Worm (Caenorhabditis elegans): ENCODE results near the gene C31B8.12.

Gene C31B8.12

ce11 chrV:2881016-2881415, 46.4 kb downstream of the C31B8.12 start, which contains the start of gene ifc-1:
Gene ifc-1 (plus strand): TSS chrV:2881393.
- no peak for TF ChIP-seq T26A8.4 (GFP tag; IDR thresholded peaks at IDR 0.05)
- TF ChIP-seq ztf-11 (tag; optimal IDR thresholded peaks at IDR 0.05): no peak
- TF ChIP-seq php-3 (GFP tag; IDR thresholded peaks at IDR 0.05): no peak
- TF ChIP-seq mxl-2 (GFP tag; conservative IDR thresholded peaks at IDR 0.05): no peak
- TF ChIP-seq dmd-8 (GFP tag; IDR thresholded peaks at IDR 0.05): no peak
- no peak for TF ChIP-seq aha-1 (tag)
- TF ChIP-seq daf-16 (GFP tag; optimal IDR thresholded peaks at IDR 0.05): no peak
- TF ChIP-seq daf-16 (tag; optimal IDR thresholded peaks at IDR 0.05): peak; percentile 76
- no peak for TF ChIP-seq F44E2.7 (GFP tag; IDR thresholded peaks at IDR 0.05)
- no peak for TF ChIP-seq unc-39 (tag; optimal IDR thresholded peaks at IDR 0.05)
- no peak for TF ChIP-seq nhr-102 (tag; optimal IDR thresholded peaks at IDR 0.05)
- no peak for TF ChIP-seq ZK546.5 (tag; optimal IDR thresholded peaks at IDR 0.05)
- TF ChIP-seq lin-13 (GFP tag; optimal IDR thresholded peaks at IDR 0.05): no peak
- TF ChIP-seq nhr-25 (tag; optimal IDR thresholded peaks at IDR 0.05; ENCODE audit: borderline replicate concordance, insufficient read depth): no peak
- no peak for TF ChIP-seq R02D3.7 (tag; optimal IDR thresholded peaks at IDR 0.05)
- no peak for TF ChIP-seq zip-2 (tag; optimal IDR thresholded peaks at IDR 0.05)
- no peak for TF ChIP-seq T20F7.1 (GFP tag; optimal IDR thresholded peaks at IDR 0.05)
- TF ChIP-seq egl-43 (GFP tag; IDR thresholded peaks at IDR 0.05): no peak
- TF ChIP-seq pqm-1 (tag; optimal IDR thresholded peaks at IDR 0.05): no peak
- TF ChIP-seq saeg-2 (GFP tag; IDR thresholded peaks at IDR 0.05): no peak
- peak; percentile 13 for TF ChIP-seq hlh-11 (tag; optimal IDR thresholded peaks at IDR 0.05)
- TF ChIP-seq Y48G9A.11 (GFP tag; IDR thresholded peaks at IDR 0.05): no peak
- TF ChIP-seq unc-130 (GFP tag; optimal IDR thresholded peaks at IDR 0.05): no peak
- no peak for TF ChIP-seq skn-1 (tag; optimal IDR thresholded peaks at IDR 0.05)
- no peak for TF ChIP-seq set-16 (GFP tag; IDR thresholded peaks at IDR 0.05)
- TF ChIP-seq sdz-12 (GFP tag; optimal IDR thresholded peaks at IDR 0.05): no peak
- TF ChIP-seq ceh-62 (tag; optimal IDR thresholded peaks at IDR 0.05): no peak
- TF ChIP-seq dmd-6 (GFP tag; IDR thresholded peaks at IDR 0.05): peak; percentile 46
- no peak for TF ChIP-seq jun-1 (tag; optimal IDR thresholded peaks at IDR 0.05)
- TF ChIP-seq nhr-28 (tag; optimal IDR thresholded peaks at IDR 0.05): peak; percentile 52
- TF ChIP-seq nhr-11 (tag; optimal IDR thresholded peaks at IDR 0.05): no peak
- no peak for TF ChIP-seq daf-8 (GFP tag; IDR thresholded peaks at IDR 0.05)
- no peak for TF ChIP-seq ztf-7 (tag; optimal IDR thresholded peaks at IDR 0.05)
- no peak for TF ChIP-seq cey-2 (tag; optimal IDR thresholded peaks at IDR 0.05; ENCODE audit: borderline replicate concordance, insufficient read depth)
- TF ChIP-seq arid-1 (GFP tag; conservative IDR thresholded peaks at IDR 0.05): no peak
- no peak for TF ChIP-seq nhr-237 (tag; optimal IDR thresholded peaks at IDR 0.05)
- TF ChIP-seq dve-1 (tag; optimal IDR thresholded peaks at IDR 0.05; ENCODE audit: insufficient read depth): peak; percentile 33
- TF ChIP-seq pha-4 (GFP tag; IDR thresholded peaks at IDR 0.05): no peak
- TF ChIP-seq pha-4 (tag; optimal IDR thresholded peaks at IDR 0.05): no peak

- TF ChIP-seq nhr-77 (tag; optimal IDR thresholded peaks at IDR 0.05) (peak; percentile 17), F44E2.7 (GFP tag; IDR thresholded peaks at IDR 0.05) (no peak), php-3 (GFP tag; IDR thresholded peaks at IDR 0.05) (peak; percentile 75), pqm-1 (tag; optimal IDR thresholded peaks at IDR 0.05) (peak; percentile 74), daf-8 (GFP tag; IDR thresholded peaks at IDR 0.05) (no peak), zag-1 (tag; optimal IDR thresholded peaks at IDR 0.05) (no peak), snpc-4 (tag; optimal IDR thresholded peaks at IDR 0.05) (no peak), dmd-6 (GFP tag; IDR thresholded peaks at IDR 0.05) (peak; percentile 66), dve-1 (tag; optimal IDR thresholded peaks at IDR 0.05; ENCODE audit: insufficient read depth) (peak; percentile 47), nhr-28 (tag; optimal IDR thresholded peaks at IDR 0.05) (peak; percentile 86), daf-19 (GFP tag; conservative IDR thresholded peaks at IDR 0.05) (no peak), unc-62 (GFP tag; optimal IDR thresholded peaks at IDR 0.05 in 1 of 2) (peak in 1 of 2 experiments; percentile 70), unc-62 (tag; optimal IDR thresholded peaks at IDR 0.05) (no peak), fos-1 (tag; optimal IDR thresholded peaks at IDR 0.05) (no peak), nhr-48 (tag; optimal IDR thresholded peaks at IDR 0.05) (no peak), hif-1 (tag; optimal IDR thresholded peaks at IDR 0.05) (no peak), daf-16 (GFP tag; optimal IDR thresholded peaks at IDR 0.05) (no peak), daf-16 (tag; optimal IDR thresholded peaks at IDR 0.05) (peak; percentile 31), ces-1 (GFP tag; optimal IDR thresholded peaks at IDR 0.05) (no peak), spr-3 (GFP tag; optimal IDR thresholded peaks at IDR 0.05) (no peak)
Observed at ce11 chrV:2880356-2880755, 47.1 kb downstream of the C31B8.12 start.
